Fruit fly (Drosophila melanogaster) whole organism, adult: ENCODE measurements around the gene Elo68alpha.

Source experiments
- CG11617 ChIP-seq: fragments of 200-800 bp; sonication (Bioruptor generic); optimal IDR thresholded peaks from 2 replicates; lab custom pipeline; 2017; ENCODE audit warnings: mild to moderate bottlenecking, missing biosample characterization, missing genetic modification reagents, missing genetic modification characterization
- CG12768 ChIP-seq: fragments of 200-800 bp; sonication (Bioruptor generic); optimal IDR thresholded peaks from 2 replicates; lab custom pipeline; 2017; ENCODE audit warnings: missing biosample characterization, missing genetic modification characterization, mild to moderate bottlenecking, moderate library complexity, missing genetic modification reagents
- CG14711 ChIP-seq: fragments of 200-800 bp; sonication (Bioruptor generic); optimal IDR thresholded peaks from 2 replicates; lab custom pipeline; 2018; ENCODE audit warnings: missing biosample characterization, mild to moderate bottlenecking, missing genetic modification characterization, moderate library complexity
- CG1620 ChIP-seq: fragments of 200-800 bp; sonication (Bioruptor generic); optimal IDR thresholded peaks from 2 replicates; lab custom pipeline; 2016; ENCODE audit warnings: missing biosample characterization, missing genetic modification characterization
- CG33017 ChIP-seq: fragments of 200-800 bp; sonication (Bioruptor generic); optimal IDR thresholded peaks from 2 replicates; lab custom pipeline; 2018; ENCODE audit warnings: missing biosample characterization, mild to moderate bottlenecking, missing genetic modification characterization, moderate library complexity
- CG5204 ChIP-seq: fragments of 200-800 bp; sonication (Bioruptor generic); optimal IDR thresholded peaks from 2 replicates; lab custom pipeline; 2016; ENCODE audit warnings: missing biosample characterization, missing genetic modification characterization
- CG7045 ChIP-seq: fragments of 200-800 bp; sonication (Bioruptor generic); optimal IDR thresholded peaks from 2 replicates; lab custom pipeline; 2017; ENCODE audit warnings: missing biosample characterization, mild to moderate bottlenecking, missing genetic modification characterization
- CG7101 ChIP-seq: fragments of 200-800 bp; sonication (Bioruptor generic); optimal IDR thresholded peaks from 2 replicates; lab custom pipeline; 2018; ENCODE audit warnings: missing biosample characterization, mild to moderate bottlenecking, missing genetic modification characterization, moderate library complexity
- Clk ChIP-seq: fragments of 200-800 bp; sonication (Bioruptor generic); optimal IDR thresholded peaks from 2 replicates; lab custom pipeline; 2017; ENCODE audit warnings: missing biosample characterization, missing genetic modification characterization
- Crg-1 ChIP-seq: fragments of 200-800 bp; sonication (Bioruptor generic); optimal IDR thresholded peaks from 2 replicates; lab custom pipeline; 2016; ENCODE audit warnings: missing biosample characterization, missing genetic modification characterization
- Hr96 ChIP-seq: fragments of 200-800 bp; sonication (Bioruptor generic); optimal IDR thresholded peaks from 2 replicates; lab custom pipeline; 2016; ENCODE audit warnings: missing biosample characterization, missing genetic modification characterization
- Mnt ChIP-seq: fragments of 200-800 bp; sonication (Bioruptor generic); optimal IDR thresholded peaks from 2 replicates; lab custom pipeline; 2016; ENCODE audit warnings: missing biosample characterization, mild to moderate bottlenecking, missing genetic modification characterization
- bab1 ChIP-seq: fragments of 200-800 bp; sonication (Bioruptor generic); optimal IDR thresholded peaks from 3 replicates; lab custom pipeline; 2019; ENCODE audit warnings: missing biosample characterization, mild to moderate bottlenecking, missing genetic modification characterization, moderate library complexity
- cic ChIP-seq: fragments of 200-800 bp; sonication (Bioruptor generic); optimal IDR thresholded peaks from 2 replicates; lab custom pipeline; 2017; ENCODE audit warnings: missing biosample characterization, mild to moderate bottlenecking, missing genetic modification characterization, moderate library complexity
- cnc ChIP-seq, 2 experiments: fragments of >200 bp; optimal IDR thresholded peaks; 2 replicates each; lab custom pipeline; 2017
- kay ChIP-seq: fragments of 200-800 bp; sonication (Bioruptor generic); peaks from one replicate; lab custom pipeline; 2016; ENCODE audit warnings: missing biosample characterization, missing genetic modification characterization, borderline replicate concordance
- ovo ChIP-seq: fragments of 200-800 bp; sonication (Bioruptor generic); optimal IDR thresholded peaks from 2 replicates; lab custom pipeline; 2016; ENCODE audit warnings: missing biosample characterization, missing genetic modification characterization
- pad ChIP-seq: fragments of 200-800 bp; sonication (Bioruptor generic); optimal IDR thresholded peaks from 3 replicates; lab custom pipeline; 2017; ENCODE audit warnings: missing biosample characterization, missing genetic modification characterization, mild to moderate bottlenecking, moderate library complexity, missing genetic modification reagents
- tj ChIP-seq: fragments of 200-800 bp; sonication (Bioruptor generic); optimal IDR thresholded peaks from 3 replicates; lab custom pipeline; 2017; ENCODE audit warnings: missing biosample characterization, mild to moderate bottlenecking, missing genetic modification characterization, moderate library complexity
- toe ChIP-seq: fragments of 200-800 bp; sonication (Bioruptor generic); optimal IDR thresholded peaks from 2 replicates; lab custom pipeline; 2016; ENCODE audit warnings: missing biosample characterization, missing genetic modification characterization

Elo68alpha gene

DNA sequence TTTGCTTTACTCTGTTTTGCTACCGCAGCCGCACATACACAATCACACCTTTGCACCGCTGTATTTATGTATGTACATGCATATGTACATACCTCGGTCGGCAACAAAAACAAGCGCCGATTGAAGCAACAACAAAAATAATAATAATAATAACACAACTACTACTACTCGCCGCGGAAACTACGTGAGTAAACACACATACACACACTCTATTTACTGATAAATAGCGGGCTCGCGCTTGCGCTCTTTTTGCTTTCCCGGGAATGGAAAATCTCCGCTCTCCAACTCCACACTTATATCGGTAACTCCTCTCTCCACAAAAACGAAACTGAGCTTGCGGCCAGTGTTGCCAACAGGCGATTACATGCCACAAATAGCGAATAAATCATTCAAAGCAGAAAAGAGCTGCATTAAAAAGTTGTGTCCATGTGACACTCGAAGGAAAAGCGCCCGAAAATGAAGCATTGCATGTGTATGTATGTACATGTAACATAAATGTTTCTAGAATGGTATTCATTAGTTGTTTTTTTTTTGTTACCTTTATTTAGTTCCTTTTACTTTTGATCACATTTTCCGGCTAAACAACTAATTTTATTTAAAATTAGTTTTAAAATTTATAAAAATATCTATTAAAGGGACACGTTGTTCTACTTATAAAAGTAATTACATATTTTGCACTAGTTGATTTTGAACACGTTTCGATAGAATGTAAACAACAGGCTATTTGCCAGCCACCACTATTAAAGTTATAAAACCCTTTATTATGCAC, 16.0 kb upstream of the Elo68alpha start:
- peak; percentile 97 for TF ChIP-seq kay
- TF ChIP-seq CG5204 (GFP tag; lab: Kevin White, UChicago): no peak
- TF ChIP-seq cnc (optimal IDR thresholded peaks at IDR 0.05; lab: Kevin White, UChicago): no peak
- TF ChIP-seq pad (GFP tag; lab: Kevin White, UChicago): peak; percentile 78
- no peak for TF ChIP-seq CG1620
- TF ChIP-seq CG12768: peak; percentile 68
- TF ChIP-seq CG7045 (GFP tag; lab: Kevin White, UChicago): peak; percentile 48
- peak; percentile 60 for TF ChIP-seq CG14711 (tag; lab: Kevin White, UChicago)
- TF ChIP-seq cic (GFP tag; lab: Kevin White, UChicago): peak; percentile 98
- TF ChIP-seq tj: peak; percentile 40
- no peak for TF ChIP-seq bab1
- no peak for TF ChIP-seq toe
- peak; percentile 34 for TF ChIP-seq Hr96 (GFP tag; lab: Kevin White, UChicago)
- peak; percentile 19 for TF ChIP-seq CG33017 (tag; lab: Kevin White, UChicago)
- TF ChIP-seq Mnt (GFP tag; lab: Kevin White, UChicago): peak; percentile 85
- peak; percentile 80 for TF ChIP-seq ovo (GFP tag; lab: Kevin White, UChicago)
- peak; percentile 66 for TF ChIP-seq Crg-1 (GFP tag; lab: Kevin White, UChicago)
- TF ChIP-seq CG7101 (tag; lab: Kevin White, UChicago): peak; percentile 70
- no peak for TF ChIP-seq CG11617 (GFP tag; lab: Kevin White, UChicago)
- TF ChIP-seq Clk: peak; percentile 54

DNA sequence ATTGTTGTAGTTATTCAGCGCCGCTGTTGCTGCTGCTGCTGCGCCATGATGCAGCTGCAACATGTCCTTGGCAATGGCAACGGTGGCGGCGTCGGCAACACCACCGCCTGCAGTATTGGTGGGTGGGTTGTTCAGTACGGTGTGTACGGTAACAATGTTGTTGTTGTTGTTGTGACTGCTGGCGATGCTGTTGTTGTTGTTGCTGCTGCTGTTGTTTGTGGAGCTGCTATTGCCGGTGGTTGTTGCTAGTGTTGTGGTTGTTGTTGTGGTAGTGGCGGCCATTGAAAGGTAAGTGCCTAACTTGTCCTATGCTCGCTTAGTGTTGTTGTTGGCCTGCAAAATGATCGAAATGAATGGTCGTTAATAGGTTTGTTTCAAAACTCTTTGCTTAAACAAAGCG, 14.9 kb upstream of the Elo68alpha start:
- TF ChIP-seq toe (no peak), CG7045 (GFP tag; lab: Kevin White, UChicago) (no peak), Hr96 (GFP tag; lab: Kevin White, UChicago) (no peak), tj (no peak), CG12768 (no peak), CG14711 (tag; lab: Kevin White, UChicago) (no peak), CG33017 (tag; lab: Kevin White, UChicago) (no peak), pad (GFP tag; lab: Kevin White, UChicago) (no peak), Crg-1 (GFP tag; lab: Kevin White, UChicago) (no peak), Mnt (GFP tag; lab: Kevin White, UChicago) (no peak), cic (GFP tag; lab: Kevin White, UChicago) (no peak), CG7101 (tag; lab: Kevin White, UChicago) (no peak), cnc (optimal IDR thresholded peaks at IDR 0.05; lab: Kevin White, UChicago) (no peak), bab1 (no peak), ovo (GFP tag; lab: Kevin White, UChicago) (no peak)

DNA sequence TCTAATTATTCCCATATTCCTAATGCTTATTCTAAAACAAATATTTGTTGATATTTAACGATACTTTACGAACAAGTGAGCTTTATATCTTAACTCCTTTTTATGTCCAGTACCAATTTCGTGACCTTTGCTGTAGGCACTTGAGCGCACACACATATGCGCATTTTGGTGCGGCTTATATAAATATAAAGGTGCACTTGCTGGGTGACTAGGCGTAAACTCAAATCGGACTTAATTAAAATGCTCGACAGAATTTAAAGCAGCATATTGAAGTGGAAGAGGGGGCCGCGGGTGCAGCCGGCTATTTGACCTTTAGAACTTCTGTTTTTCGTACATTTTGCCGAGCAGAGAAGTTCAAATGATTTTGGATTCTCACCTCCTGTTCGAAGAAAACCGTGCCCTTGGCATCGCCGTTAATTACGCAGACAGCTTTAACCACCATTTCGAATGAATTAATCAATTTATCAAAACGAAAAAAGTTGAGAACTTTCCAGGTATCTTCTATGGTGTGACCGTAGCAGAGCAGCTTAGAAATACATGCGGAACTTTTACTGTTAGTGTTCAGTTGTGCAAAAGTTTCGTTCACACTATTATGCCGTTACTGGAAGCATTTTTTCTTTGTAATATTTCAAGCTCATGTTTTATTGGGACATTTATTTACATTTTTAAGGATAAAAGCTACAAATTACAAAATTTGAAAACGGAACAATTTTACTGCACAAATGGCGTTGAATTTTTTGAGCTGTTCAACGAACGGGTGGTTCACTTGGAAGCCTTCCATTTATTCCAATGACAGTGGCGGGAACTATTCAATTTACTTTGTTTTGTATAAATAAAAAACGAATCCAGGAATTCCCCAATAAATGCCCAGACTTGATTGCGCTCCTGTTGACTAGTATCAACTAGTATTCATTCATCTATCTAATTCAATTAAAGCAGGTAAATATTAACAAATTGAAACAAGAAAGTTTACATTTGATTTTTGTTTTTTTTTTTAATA, 10.7 kb upstream of the Elo68alpha start, which contains the start of gene Sod1:
Gene Sod1, minus strand, starts transcription at position 543 of the 1,000 bp plus-strand sequence.
- TF ChIP-seq Crg-1 (GFP tag; lab: Kevin White, UChicago) (no peak), CG14711 (tag; lab: Kevin White, UChicago) (no peak), ovo (GFP tag; lab: Kevin White, UChicago) (peak; percentile 62), CG11617 (GFP tag; lab: Kevin White, UChicago) (peak; percentile 58), CG5204 (GFP tag; lab: Kevin White, UChicago) (no peak), kay (peak; percentile 38), CG7101 (tag; lab: Kevin White, UChicago) (peak; percentile 47), cnc (optimal IDR thresholded peaks at IDR 0.05; lab: Kevin White, UChicago) (peak in 1 of 2 experiments; percentile 89), pad (GFP tag; lab: Kevin White, UChicago) (no peak), cic (GFP tag; lab: Kevin White, UChicago) (peak; percentile 28), CG7045 (GFP tag; lab: Kevin White, UChicago) (no peak), bab1 (peak; percentile 48), CG33017 (tag; lab: Kevin White, UChicago) (no peak), Hr96 (GFP tag; lab: Kevin White, UChicago) (no peak), tj (peak; percentile 37), Clk (no peak), Mnt (GFP tag; lab: Kevin White, UChicago) (peak; percentile 32), toe (no peak), CG1620 (peak; percentile 35), CG12768 (peak; percentile 92)

DNA sequence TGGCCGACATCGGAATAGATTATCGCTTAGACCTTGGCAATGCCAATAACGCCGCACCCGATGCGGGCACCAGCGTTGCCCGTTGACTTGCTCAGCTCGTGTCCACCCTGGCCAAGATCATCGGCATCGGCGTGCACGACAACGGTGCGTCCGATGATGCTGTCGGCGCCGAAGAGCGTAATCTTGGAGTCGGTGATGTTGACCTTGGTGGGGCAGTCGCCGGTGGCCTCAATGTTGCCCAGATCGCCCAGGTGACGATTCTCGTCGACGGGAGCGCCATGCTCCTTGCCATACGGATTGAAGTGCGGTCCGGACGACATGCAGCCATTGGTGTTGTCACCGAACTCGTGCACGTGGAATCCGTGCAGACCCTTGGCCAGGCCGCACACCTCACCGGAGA, 9.6 kb upstream of the Elo68alpha start:
- TF ChIP-seq CG5204 (GFP tag; lab: Kevin White, UChicago) (no peak), CG12768 (no peak), bab1 (no peak), CG14711 (tag; lab: Kevin White, UChicago) (no peak), toe (no peak)

DNA sequence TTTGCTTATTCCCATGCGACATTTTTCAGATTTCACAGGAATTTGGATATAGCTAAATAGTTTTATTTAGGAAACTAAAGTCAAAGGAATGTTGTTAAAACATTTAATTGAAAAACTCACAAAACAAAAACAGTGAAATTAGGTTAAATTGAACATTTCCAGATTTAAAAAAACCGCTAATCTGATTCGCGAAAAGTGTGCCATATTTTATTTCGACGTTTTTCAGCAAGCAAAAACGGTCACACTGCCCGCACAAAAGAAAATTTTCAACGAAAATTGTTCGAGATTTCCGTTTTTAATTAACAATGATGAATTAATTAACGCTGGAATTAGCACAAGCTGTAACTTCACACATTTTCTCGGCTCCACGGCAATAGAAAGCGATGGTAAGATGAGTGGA, 6.6 kb upstream of the Elo68alpha start, which contains the start of the genes CG34012 and emei:
Gene CG34012, minus strand, starts transcription at position 52 of the 400 bp plus-strand sequence.
Gene emei, plus strand, starts transcription at position 237 of the 400 bp plus-strand sequence.
- TF ChIP-seq CG11617 (GFP tag; lab: Kevin White, UChicago) (no peak), CG12768 (no peak), CG7101 (tag; lab: Kevin White, UChicago) (no peak), tj (no peak), CG14711 (tag; lab: Kevin White, UChicago) (no peak), CG1620 (no peak), CG7045 (GFP tag; lab: Kevin White, UChicago) (no peak), toe (no peak), kay (no peak), Hr96 (GFP tag; lab: Kevin White, UChicago) (no peak), ovo (GFP tag; lab: Kevin White, UChicago) (no peak), CG5204 (GFP tag; lab: Kevin White, UChicago) (no peak), pad (GFP tag; lab: Kevin White, UChicago) (no peak)
